Worm (Caenorhabditis elegans) whole organism, L1 larva: ENCODE results near the gene Y24D9A.7.
A peak's percentile ranks its signal among the peaks of the same experiment; 100 is the strongest.

Experiments used
- C04F5.9 ChIP-seq: sonication (generic microtip); optimal IDR thresholded peaks from 2 replicates; lab custom pipeline; 2016; ENCODE audit warnings: missing genetic modification characterization, missing compliant biosample characterization
- C16A3.4 ChIP-seq: fragments of 150-350 bp; optimal IDR thresholded peaks from 2 replicates; lab custom pipeline; 2014; ENCODE audit warnings: missing biosample characterization, missing genetic modification characterization
- C34B4.2 ChIP-seq: sonication (generic microtip); optimal IDR thresholded peaks from 2 replicates; lab custom pipeline; 2017; ENCODE audit warnings: mild to moderate bottlenecking, missing genetic modification characterization, missing compliant biosample characterization
- F16B12.6 ChIP-seq: fragments of 150-350 bp; optimal IDR thresholded peaks from 2 replicates; lab custom pipeline; 2014; ENCODE audit warnings: missing biosample characterization, missing genetic modification characterization
- aly-2 ChIP-seq: fragments of 150-350 bp; optimal IDR thresholded peaks from 2 replicates; lab custom pipeline; 2014; ENCODE audit warnings: missing biosample characterization, missing genetic modification characterization
- ama-1 ChIP-seq: fragments of 150-350 bp; optimal IDR thresholded peaks from 2 replicates; lab custom pipeline; 2014
- blmp-1 ChIP-seq: fragments of 150-350 bp; optimal IDR thresholded peaks from 2 replicates; lab custom pipeline; 2014; ENCODE audit warnings: missing biosample characterization, missing genetic modification characterization
- ceh-8 ChIP-seq: fragments of 200-800 bp; sonication (Bioruptor generic); optimal IDR thresholded peaks from 2 replicates; lab custom pipeline; 2018; ENCODE audit warnings: mild to moderate bottlenecking, missing genetic modification characterization, moderate library complexity, missing compliant biosample characterization
- ceh-88 ChIP-seq: fragments of 200-800 bp; sonication (Bioruptor generic); IDR thresholded peaks from 2 replicates; pipeline ENCODE4 v1.3.6; 2022; ENCODE audit warnings: missing genetic modification characterization, missing compliant biosample characterization
- ceh-90 ChIP-seq: sonication (generic microtip); optimal IDR thresholded peaks from 2 replicates; lab custom pipeline; 2016; ENCODE audit warnings: missing genetic modification characterization, missing compliant biosample characterization
- dpl-1 ChIP-seq, 3 experiments: fragments of 150-350 bp in 2 of 3; sonication (generic microtip) in 1 of 3; optimal IDR thresholded peaks; 2 replicates each; lab custom pipeline; 2014 to 2017; ENCODE audit warnings: missing biosample characterization in 3 of 3, missing genetic modification characterization in 3 of 3, missing genetic modification reagents in 3 of 3
- dsc-1 ChIP-seq: sonication (generic microtip); optimal IDR thresholded peaks from 2 replicates; lab custom pipeline; 2016; ENCODE audit warnings: mild to moderate bottlenecking, missing genetic modification characterization, missing compliant biosample characterization
- efl-1 ChIP-seq, 4 experiments: fragments of 150-350 bp; optimal IDR thresholded peaks in 3 of 4; peaks in 1 of 4; 1 replicate in 1 of 4; 2 replicates in 3 of 4; lab custom pipeline; 2014; ENCODE audit warnings: missing biosample characterization in 2 of 4, missing genetic modification characterization in 2 of 4, missing genetic modification reagents in 2 of 4
- egl-27 ChIP-seq, 2 experiments: fragments of 150-350 bp in 1 of 2; sonication (generic microtip); optimal IDR thresholded peaks; 3 replicates each; lab custom pipeline; 2017 to 2018; ENCODE audit warnings: missing biosample characterization in 2 of 2, missing genetic modification characterization in 2 of 2, missing genetic modification reagents in 2 of 2
- elt-2 ChIP-seq: sonication (generic microtip); optimal IDR thresholded peaks from 2 replicates; lab custom pipeline; 2016; ENCODE audit warnings: missing genetic modification characterization, mild to moderate bottlenecking, inconsistent platforms, missing compliant biosample characterization, missing genetic modification reagents
- fkh-10 ChIP-seq: sonication (generic microtip); optimal IDR thresholded peaks from 2 replicates; lab custom pipeline; 2017; ENCODE audit warnings: missing biosample characterization, missing genetic modification reagents, missing genetic modification characterization
- fkh-4 ChIP-seq: sonication (generic microtip); optimal IDR thresholded peaks from 2 replicates; lab custom pipeline; 2016; ENCODE audit warnings: missing compliant biosample characterization, missing genetic modification characterization, borderline replicate concordance
- fkh-8 ChIP-seq: sonication (generic microtip); optimal IDR thresholded peaks from 2 replicates; lab custom pipeline; 2016; ENCODE audit warnings: mild to moderate bottlenecking, missing genetic modification characterization, missing compliant biosample characterization
- fos-1 ChIP-seq: fragments of 150-350 bp; optimal IDR thresholded peaks from 2 replicates; lab custom pipeline; 2014; ENCODE audit warnings: missing biosample characterization, missing genetic modification characterization
- grh-1 ChIP-seq: fragments of 200-800 bp; sonication (Bioruptor generic); IDR thresholded peaks from 2 replicates; pipeline ENCODE4 v1.3.6; 2022; ENCODE audit warnings: missing genetic modification reagents, missing genetic modification characterization, missing compliant biosample characterization
- hlh-17 ChIP-seq: fragments of 200-800 bp; sonication (Bioruptor generic); optimal IDR thresholded peaks from 2 replicates; lab custom pipeline; 2018; ENCODE audit warnings: missing genetic modification characterization, mild to moderate bottlenecking, missing compliant biosample characterization, moderate library complexity, borderline replicate concordance
- hlh-4 ChIP-seq: sonication (generic microtip); optimal IDR thresholded peaks from 2 replicates; lab custom pipeline; 2016; ENCODE audit warnings: mild to moderate bottlenecking, missing genetic modification characterization, missing compliant biosample characterization
- hpl-2 ChIP-seq: fragments of 150-350 bp; optimal IDR thresholded peaks from 2 replicates; lab custom pipeline; 2014; ENCODE audit warnings: missing biosample characterization, missing genetic modification reagents, missing genetic modification characterization
- irx-1 ChIP-seq: sonication (generic microtip); optimal IDR thresholded peaks from 2 replicates; lab custom pipeline; 2016; ENCODE audit warnings: missing genetic modification characterization, missing compliant biosample characterization
- isw-1 ChIP-seq: fragments of 200-800 bp; sonication (Bioruptor generic); IDR thresholded peaks from 2 replicates; pipeline ENCODE4 v1.3.6; 2022; ENCODE audit warnings: missing genetic modification characterization, missing compliant biosample characterization
- lin-39 ChIP-seq: fragments of 150-350 bp; optimal IDR thresholded peaks from 2 replicates; lab custom pipeline; 2014; ENCODE audit warnings: missing biosample characterization, missing genetic modification reagents, missing genetic modification characterization
- lir-3 ChIP-seq: sonication (generic microtip); optimal IDR thresholded peaks from 2 replicates; lab custom pipeline; 2016; ENCODE audit warnings: mild to moderate bottlenecking, missing genetic modification characterization, moderate library complexity, missing compliant biosample characterization; ENCODE audit not compliant: poor library complexity
- mef-2 ChIP-seq: fragments of 150-350 bp; optimal IDR thresholded peaks from 2 replicates; lab custom pipeline; 2014; ENCODE audit warnings: missing biosample characterization, missing genetic modification characterization
- mep-1 ChIP-seq: fragments of 150-350 bp; optimal IDR thresholded peaks from 2 replicates; lab custom pipeline; 2014; ENCODE audit warnings: missing biosample characterization, missing genetic modification characterization
- nhr-11 ChIP-seq: fragments of 150-350 bp; optimal IDR thresholded peaks from 2 replicates; lab custom pipeline; 2014; ENCODE audit warnings: missing biosample characterization, missing genetic modification characterization
- nhr-19 ChIP-seq: fragments of 200-800 bp; sonication (Bioruptor generic); conservative IDR thresholded peaks from 2 replicates; pipeline ENCODE4 v1.3.6; 2022; ENCODE audit warnings: missing genetic modification characterization, missing compliant biosample characterization
- nhr-20 ChIP-seq: sonication (generic microtip); optimal IDR thresholded peaks from 2 replicates; lab custom pipeline; 2016; ENCODE audit warnings: mild to moderate bottlenecking, missing genetic modification characterization, missing compliant biosample characterization
- nhr-47 ChIP-seq: sonication (generic microtip); optimal IDR thresholded peaks from 2 replicates; lab custom pipeline; 2016; ENCODE audit warnings: mild to moderate bottlenecking, missing genetic modification characterization, moderate library complexity, missing compliant biosample characterization
- nhr-71 ChIP-seq: sonication (generic microtip); optimal IDR thresholded peaks from 2 replicates; lab custom pipeline; 2016; ENCODE audit warnings: mild to moderate bottlenecking, missing genetic modification characterization, moderate library complexity, missing compliant biosample characterization
- nhr-76 ChIP-seq: sonication (generic microtip); optimal IDR thresholded peaks from 2 replicates; lab custom pipeline; 2017; ENCODE audit warnings: missing biosample characterization, missing genetic modification characterization
- nhr-77 ChIP-seq: fragments of 150-350 bp; optimal IDR thresholded peaks from 2 replicates; lab custom pipeline; 2014; ENCODE audit warnings: missing biosample characterization, missing genetic modification characterization
- nhr-84 ChIP-seq: sonication (generic microtip); optimal IDR thresholded peaks from 2 replicates; lab custom pipeline; 2017; ENCODE audit warnings: missing biosample characterization, missing genetic modification characterization
- nhr-85 ChIP-seq: sonication (generic microtip); peaks from one replicate; lab custom pipeline; 2016; ENCODE audit warnings: missing genetic modification characterization, inconsistent platforms, missing compliant biosample characterization
- nhr-90 ChIP-seq: sonication (generic microtip); optimal IDR thresholded peaks from 2 replicates; lab custom pipeline; 2016; ENCODE audit warnings: mild to moderate bottlenecking, missing genetic modification characterization, missing compliant biosample characterization; ENCODE audit not compliant: poor library complexity
- pag-3 ChIP-seq: sonication (generic microtip); optimal IDR thresholded peaks from 2 replicates; lab custom pipeline; 2017; ENCODE audit warnings: missing genetic modification characterization, mild to moderate bottlenecking, missing compliant biosample characterization, antibody characterized with exemption, borderline replicate concordance; ENCODE audit not compliant: insufficient read depth
- pax-3 ChIP-seq: fragments of 200-800 bp; sonication (Bioruptor generic); optimal IDR thresholded peaks from 2 replicates; lab custom pipeline; 2018; ENCODE audit warnings: mild to moderate bottlenecking, missing genetic modification characterization, moderate library complexity, missing compliant biosample characterization
- pqm-1 ChIP-seq: sonication (generic microtip); optimal IDR thresholded peaks from 3 replicates; lab custom pipeline; 2017; ENCODE audit warnings: missing biosample characterization, missing genetic modification characterization
- snpc-4 ChIP-seq: fragments of 150-350 bp; optimal IDR thresholded peaks from 2 replicates; lab custom pipeline; 2014; ENCODE audit warnings: missing biosample characterization, missing genetic modification characterization
- snu-23 ChIP-seq: sonication (generic microtip); optimal IDR thresholded peaks from 2 replicates; lab custom pipeline; 2016; ENCODE audit warnings: missing genetic modification characterization, missing compliant biosample characterization
- sptf-1 ChIP-seq: fragments of 150-350 bp; optimal IDR thresholded peaks from 2 replicates; lab custom pipeline; 2014; ENCODE audit warnings: missing biosample characterization, missing genetic modification characterization
- sup-37 ChIP-seq: fragments of 200-800 bp; sonication (Bioruptor generic); optimal IDR thresholded peaks from 2 replicates; lab custom pipeline; 2018; ENCODE audit warnings: mild to moderate bottlenecking, missing genetic modification characterization, missing compliant biosample characterization
- unc-130 ChIP-seq: fragments of 150-350 bp; optimal IDR thresholded peaks from 2 replicates; lab custom pipeline; 2017; ENCODE audit warnings: missing biosample characterization, missing genetic modification characterization, inconsistent platforms
- unc-30 ChIP-seq: sonication (generic microtip); optimal IDR thresholded peaks from 2 replicates; lab custom pipeline; 2017; ENCODE audit warnings: missing biosample characterization, missing genetic modification characterization
- unc-98 ChIP-seq: fragments of 200-800 bp; sonication (Bioruptor generic); IDR thresholded peaks from 2 replicates; pipeline ENCODE4 v1.3.6; 2022; ENCODE audit warnings: missing genetic modification characterization, missing compliant biosample characterization
- vab-15 ChIP-seq: sonication (generic microtip); optimal IDR thresholded peaks from 2 replicates; lab custom pipeline; 2017; ENCODE audit warnings: missing genotype, mild to moderate bottlenecking, missing genetic modification characterization, missing compliant biosample characterization
- xbp-1 ChIP-seq: sonication (generic microtip); optimal IDR thresholded peaks from 2 replicates; lab custom pipeline; 2016; ENCODE audit warnings: missing genetic modification characterization, missing compliant biosample characterization
- zag-1 ChIP-seq: fragments of 150-350 bp; optimal IDR thresholded peaks from 2 replicates; lab custom pipeline; 2014; ENCODE audit warnings: missing biosample characterization, missing genetic modification characterization
- zip-4 ChIP-seq: fragments of 200-800 bp; sonication (Bioruptor generic); optimal IDR thresholded peaks from 2 replicates; lab custom pipeline; 2018; ENCODE audit warnings: mild to moderate bottlenecking, missing genetic modification characterization, moderate library complexity, missing compliant biosample characterization
- ztf-4 ChIP-seq: fragments of 150-350 bp; optimal IDR thresholded peaks from 2 replicates; lab custom pipeline; 2014; ENCODE audit warnings: missing biosample characterization, missing genetic modification characterization

The Y24D9A.7 gene

DNA sequence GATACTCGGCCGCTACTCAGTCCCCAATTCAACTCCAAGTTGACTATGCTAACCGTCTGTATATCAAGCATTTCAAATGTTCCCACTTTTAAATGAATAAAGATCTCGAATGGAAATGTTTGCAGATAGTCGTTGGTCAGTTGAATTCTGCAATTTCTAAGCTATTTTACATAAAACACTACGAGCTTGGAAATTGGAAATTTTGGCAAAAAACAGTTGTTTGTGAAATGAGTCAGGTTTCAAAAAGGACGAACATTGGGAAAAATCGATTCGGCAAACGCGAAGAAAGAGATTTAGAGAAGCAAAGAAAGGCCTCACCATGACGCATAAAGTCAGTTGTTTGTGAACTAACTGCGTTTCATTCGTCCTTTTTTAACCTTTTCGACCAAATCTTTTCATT, 41.9 kb upstream of the Y24D9A.7 start:
- TF ChIP-seq vab-15 (tag; lab: Kevin White, UChicago) (no peak), hlh-4 (tag; lab: Kevin White, UChicago) (no peak), unc-130 (tag; lab: Kevin White, UChicago) (no peak), dpl-1 (GFP tag; optimal IDR thresholded peaks at IDR 0.05; lab: Kevin White, UChicago) (peak; percentile 13 to 45 (median 30)), nhr-77 (tag; lab: Kevin White, UChicago) (peak; percentile 37), snpc-4 (no peak), ama-1 (lab: Kevin White, UChicago) (peak; percentile 74), nhr-84 (tag; lab: Kevin White, UChicago) (no peak), xbp-1 (peak; percentile 21), nhr-11 (tag; lab: Kevin White, UChicago) (no peak), sup-37 (GFP tag; lab: Kevin White, UChicago) (no peak), zip-4 (GFP tag; lab: Kevin White, UChicago) (peak; percentile 2), nhr-90 (tag; lab: Kevin White, UChicago) (no peak), ceh-88 (GFP tag; lab: Robert Waterston, UW) (no peak), lin-39 (no peak), fkh-8 (tag; lab: Kevin White, UChicago) (no peak), ceh-90 (tag; lab: Kevin White, UChicago) (no peak), mep-1 (tag; lab: Kevin White, UChicago) (peak; percentile 72), pax-3 (no peak), fkh-10 (GFP tag; lab: Kevin White, UChicago) (no peak), lir-3 (no peak), hpl-2 (peak; percentile 10), fos-1 (tag; lab: Kevin White, UChicago) (peak; percentile 34), irx-1 (tag; lab: Kevin White, UChicago) (no peak), mef-2 (tag; lab: Kevin White, UChicago) (no peak), elt-2 (no peak), fkh-4 (no peak), C16A3.4 (tag; lab: Kevin White, UChicago) (no peak), nhr-20 (peak; percentile 54), efl-1 (optimal IDR thresholded peaks at IDR 0.05; lab: Kevin White, UChicago) (peak; percentile 55 to 60), efl-1 (GFP tag; optimal IDR thresholded peaks at IDR 0.05 in 1 of 2; lab: Kevin White, UChicago) (peak; percentile 37 to 48), zag-1 (tag; lab: Kevin White, UChicago) (no peak), ceh-8 (GFP tag; lab: Kevin White, UChicago) (no peak), egl-27 (tag; optimal IDR thresholded peaks at IDR 0.05; lab: Kevin White, UChicago) (no peak), C04F5.9 (tag; lab: Kevin White, UChicago) (no peak), ztf-4 (tag; lab: Kevin White, UChicago) (no peak), dsc-1 (tag; lab: Kevin White, UChicago) (no peak), unc-30 (no peak), pag-3 (tag; lab: Kevin White, UChicago) (no peak), isw-1 (GFP tag; lab: Robert Waterston, UW) (no peak), grh-1 (no peak), nhr-71 (peak; percentile 63), blmp-1 (tag; lab: Kevin White, UChicago) (no peak), aly-2 (tag; lab: Kevin White, UChicago) (peak; percentile 16), nhr-76 (tag; lab: Kevin White, UChicago) (no peak), F16B12.6 (tag; lab: Kevin White, UChicago) (no peak), nhr-19 (peak; percentile 26; the same call in 1 of the 2 replicates), nhr-47 (tag; lab: Kevin White, UChicago) (peak; percentile 35), pqm-1 (tag; lab: Kevin White, UChicago) (no peak), unc-98 (no peak), hlh-17 (GFP tag; lab: Kevin White, UChicago) (no peak), sptf-1 (tag; lab: Kevin White, UChicago) (no peak), snu-23 (peak; percentile 44), nhr-85 (tag; lab: Kevin White, UChicago) (peak; percentile 39), C34B4.2 (tag; lab: Kevin White, UChicago) (no peak)
